Worm (Caenorhabditis elegans) whole organism, young adult: Measurements from ENCODE around the gene F09E5.12.

Experiments
- T07F8.4 ChIP-seq: sonication (generic microtip); optimal IDR thresholded peaks from 2 replicates; lab custom pipeline; 2016; ENCODE audit warnings: mild to moderate bottlenecking, missing genetic modification characterization, moderate library complexity, missing compliant biosample characterization
- Y67H2A.10 ChIP-seq: fragments of 200-800 bp; sonication (Bioruptor generic); conservative IDR thresholded peaks from 2 replicates; pipeline ENCODE4 v1.3.6; 2022; ENCODE audit warnings: missing genetic modification reagents, missing genetic modification characterization, missing compliant biosample characterization
- hsf-1 ChIP-seq: fragments of 200-800 bp; sonication (Bioruptor generic); IDR thresholded peaks from 2 replicates; pipeline ENCODE4 v1.3.6; 2022; ENCODE audit warnings: missing genetic modification reagents, missing genetic modification characterization, missing compliant biosample characterization
- lin-40 ChIP-seq: sonication (generic microtip); optimal IDR thresholded peaks from 2 replicates; lab custom pipeline; 2016; ENCODE audit warnings: missing genetic modification characterization, mild to moderate bottlenecking, missing compliant biosample characterization, missing genotype, missing genetic modification reagents
- pha-4 ChIP-seq: fragments of 150-350 bp; sonication (generic microtip); optimal IDR thresholded peaks from 2 replicates; lab custom pipeline; 2014; ENCODE audit warnings: missing biosample characterization, missing genetic modification reagents, missing genetic modification characterization

DNA sequence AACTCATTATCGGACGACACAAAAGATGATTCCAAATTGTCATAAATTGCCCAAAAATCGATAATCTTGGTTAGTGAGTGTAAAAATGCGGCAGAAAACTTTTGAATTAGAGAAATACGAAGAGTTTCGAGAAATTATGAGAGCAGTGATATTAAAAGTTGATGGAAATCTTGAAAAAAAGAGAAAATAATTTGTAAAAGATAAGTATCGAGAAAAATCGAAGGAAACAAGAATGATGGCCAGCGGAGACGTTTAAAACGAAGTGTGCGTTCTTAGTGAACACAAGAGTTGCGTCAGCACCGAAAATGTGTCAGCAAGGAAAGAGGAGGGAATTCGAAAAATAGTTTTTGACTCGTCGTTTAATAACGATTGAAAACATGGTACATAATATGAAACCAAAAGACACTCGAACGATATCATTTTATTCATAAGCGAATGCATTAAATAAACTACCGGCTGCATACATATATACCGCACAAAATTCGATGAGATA, 19.3 kb upstream of the F09E5.12 start, which contains the start of gene ndx-6:
- TF ChIP-seq lin-40 (tag; lab: Kevin White, UChicago) (peak; percentile 80), pha-4 (tag; lab: Kevin White, UChicago) (peak; percentile 50), hsf-1 (GFP tag; lab: Robert Waterston, UW) (peak; percentile 53; the same call in 1 of the 2 replicates), Y67H2A.10 (GFP tag; lab: Robert Waterston, UW) (no peak), T07F8.4 (tag; lab: Kevin White, UChicago) (no peak)
